Fruit fly (Drosophila melanogaster): ENCODE measurements around the gene CG9932.

DNA sequence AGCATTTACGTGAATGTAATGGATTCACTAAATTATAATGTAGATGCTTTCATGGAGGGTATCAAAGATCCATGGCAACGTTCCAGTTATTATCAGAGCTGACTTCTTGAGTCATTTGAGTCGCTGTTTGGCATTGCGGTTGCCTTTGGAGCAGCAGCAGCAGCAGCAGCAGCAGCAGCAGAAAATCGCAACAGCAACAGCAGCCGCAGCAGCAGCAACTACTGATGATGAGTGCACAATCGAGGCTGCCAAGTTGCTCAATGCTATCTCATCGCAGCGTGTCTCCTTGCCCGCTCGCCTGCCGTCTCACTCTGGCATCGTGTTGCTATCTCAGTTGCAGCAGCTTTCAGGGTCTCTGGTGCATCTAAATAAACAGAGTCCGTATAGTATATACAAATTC is 17.5 kb downstream of the CG9932 start:
- TF ChIP-seq CTCF (optimal IDR thresholded peaks at IDR 0.05) (no peak), CG8478 (optimal IDR thresholded peaks at IDR 0.05) (no peak)

Measured in S2 (cell line).